Worm (Caenorhabditis elegans) whole organism, late embryonic: ENCODE measurements around the gene adt-1.

Experiments
- T23F11.4 ChIP-seq: fragments of 200-800 bp; sonication (Bioruptor generic); optimal IDR thresholded peaks from 2 replicates; lab custom pipeline; 2018; ENCODE audit warnings: mild to moderate bottlenecking, missing genetic modification characterization, missing compliant biosample characterization
- ceh-19 ChIP-seq: fragments of 200-800 bp; sonication (Bioruptor generic); optimal IDR thresholded peaks from 2 replicates; lab custom pipeline; 2018; ENCODE audit warnings: mild to moderate bottlenecking, missing genetic modification characterization, missing compliant biosample characterization
- ceh-24 ChIP-seq: sonication (generic microtip); optimal IDR thresholded peaks from 2 replicates; lab custom pipeline; 2016; ENCODE audit warnings: mild to moderate bottlenecking, missing genetic modification characterization, missing compliant biosample characterization
- hlh-8 ChIP-seq: sonication (generic microtip); optimal IDR thresholded peaks from 2 replicates; lab custom pipeline; 2016; ENCODE audit warnings: missing genotype, missing genetic modification characterization, missing compliant biosample characterization
- mec-3 ChIP-seq: sonication (generic microtip); optimal IDR thresholded peaks from 2 replicates; lab custom pipeline; 2016; ENCODE audit warnings: borderline replicate concordance, missing genetic modification characterization, missing compliant biosample characterization
- pax-1 ChIP-seq: fragments of 150-350 bp; optimal IDR thresholded peaks from 2 replicates; lab custom pipeline; 2014; ENCODE audit warnings: missing biosample characterization, missing genetic modification characterization
- pha-2 ChIP-seq: sonication (generic microtip); optimal IDR thresholded peaks from 2 replicates; lab custom pipeline; 2017; ENCODE audit warnings: mild to moderate bottlenecking, missing genetic modification characterization, missing compliant biosample characterization
- sox-2 ChIP-seq: fragments of 200-800 bp; sonication (Bioruptor generic); IDR thresholded peaks from 2 replicates; pipeline ENCODE4 v1.3.6; 2022; ENCODE audit warnings: missing genetic modification reagents, missing genetic modification characterization, missing compliant biosample characterization

The adt-1 gene

DNA sequence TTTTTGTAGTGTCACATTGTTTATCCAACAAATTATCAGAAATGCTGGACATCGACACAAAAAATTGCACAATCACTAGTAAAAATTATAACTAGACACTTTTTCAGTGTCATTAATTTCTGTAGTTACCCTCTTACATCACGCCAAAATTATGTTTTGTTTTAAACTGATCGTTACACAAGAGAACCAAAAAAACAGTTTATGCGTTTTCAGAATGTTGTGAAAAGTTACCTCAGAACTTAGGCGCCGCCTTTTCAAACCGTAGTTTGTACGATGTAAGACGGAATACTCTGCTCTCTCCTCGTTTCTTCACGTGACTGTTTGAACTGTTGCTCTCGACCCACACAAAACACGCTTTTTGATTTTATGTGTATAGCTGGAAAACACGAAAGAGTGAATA is 59.8 kb downstream of the adt-1 start, which contains the start of gene pgp-13:
TSS of gene pgp-13 (plus strand) at position 301 of the 400 bp plus-strand sequence.
- TF ChIP-seq ceh-19, result no peak
- TF ChIP-seq mec-3 (tag; lab: Kevin White, UChicago), result no peak
- no peak for TF ChIP-seq ceh-24
- no peak for TF ChIP-seq hlh-8 (tag; lab: Kevin White, UChicago)
- no peak for TF ChIP-seq pax-1 (tag; lab: Kevin White, UChicago)
- no peak for TF ChIP-seq T23F11.4
- no peak for TF ChIP-seq pha-2
- TF ChIP-seq sox-2 (GFP tag; lab: Robert Waterston, UW), result no peak
